Worm (Caenorhabditis elegans): ENCODE results near the gene R09E10.2.

Gene R09E10.2

ce11 chrIV:10273360-10273759 is 44.7 kb downstream of the R09E10.2 start:
- no peak for TF ChIP-seq unc-130 (tag; optimal IDR thresholded peaks at IDR 0.05)
- TF ChIP-seq egl-13 (tag; optimal IDR thresholded peaks at IDR 0.05), result no peak
- no peak for TF ChIP-seq tlp-1 (tag; optimal IDR thresholded peaks at IDR 0.05)
- TF ChIP-seq pag-3 (tag; optimal IDR thresholded peaks at IDR 0.05; ENCODE audit: borderline replicate concordance, insufficient read depth), result no peak
- TF ChIP-seq Y116A8C.19 (tag; optimal IDR thresholded peaks at IDR 0.05; ENCODE audit: borderline replicate concordance), result no peak
- no peak for TF ChIP-seq ceh-63 (GFP tag; optimal IDR thresholded peaks at IDR 0.05)
- no peak for TF ChIP-seq ztf-4 (tag; optimal IDR thresholded peaks at IDR 0.05)
- no peak for TF ChIP-seq unc-30 (tag; optimal IDR thresholded peaks at IDR 0.05)

DNA sequence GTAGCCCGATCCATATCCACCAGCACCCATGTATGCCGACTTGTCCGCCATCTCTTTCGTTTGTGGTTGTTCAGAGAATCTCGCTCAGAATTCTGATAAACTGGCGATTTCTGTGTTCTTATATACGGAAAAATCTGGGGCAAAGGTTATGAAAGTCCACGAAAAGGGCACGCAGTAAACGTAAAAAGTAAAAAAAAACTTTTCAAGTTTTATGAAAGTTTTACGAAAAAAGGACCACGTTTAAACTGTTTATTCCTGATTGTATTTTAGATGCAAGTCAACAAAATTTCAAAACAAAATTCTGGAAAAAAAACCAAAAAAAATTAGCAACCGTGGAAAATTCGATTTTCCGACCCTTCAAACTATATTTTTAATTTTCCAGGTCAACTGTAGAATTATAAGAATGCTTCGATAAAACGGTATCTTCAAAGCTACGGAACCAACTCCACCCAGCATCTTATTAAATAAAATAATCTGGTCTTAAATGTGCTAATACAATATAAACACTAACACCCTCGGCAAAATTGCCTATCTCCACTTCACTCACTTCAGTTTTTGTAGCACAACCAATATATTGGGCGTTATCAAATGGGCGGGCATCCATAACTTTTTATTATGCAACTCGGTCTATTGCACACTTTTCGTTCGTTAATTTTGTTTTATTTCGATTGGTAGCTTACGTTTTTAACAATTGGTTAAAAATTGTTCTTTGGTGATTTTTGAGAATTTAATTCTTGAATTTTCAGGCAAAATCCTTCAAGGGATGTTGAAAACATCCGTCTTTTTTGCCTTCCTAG is 48.8 kb downstream of the R09E10.2 start, which contains the start of the genes nspd-7 and Y43C5A.2:
TSS of gene nspd-7 (minus strand) at position 51 of the 797 bp plus-strand sequence.
TSS of gene Y43C5A.2 (plus strand) at position 747 of the 797 bp plus-strand sequence.
- no peak for TF ChIP-seq ceh-82 (tag; optimal IDR thresholded peaks at IDR 0.05)
- no peak for TF ChIP-seq efl-1 (optimal IDR thresholded peaks at IDR 0.05)
- peak in 1 of 2 experiments; percentile 24 for TF ChIP-seq efl-1 (GFP tag; optimal IDR thresholded peaks at IDR 0.05 in 1 of 2)
- no peak for TF ChIP-seq swsn-7 (tag; optimal IDR thresholded peaks at IDR 0.05)
- TF ChIP-seq elt-2 (tag; optimal IDR thresholded peaks at IDR 0.05), result peak; percentile 69
- TF ChIP-seq lin-13 (GFP tag; optimal IDR thresholded peaks at IDR 0.05), result no peak

Data from whole organism, L1 larva.